Fruit fly (Drosophila melanogaster) whole organism, prepupa: Measurements from ENCODE around the gene Cbs.

Experiments used
- Blimp-1 ChIP-seq: fragments of 200-800 bp; sonication (Bioruptor generic); optimal IDR thresholded peaks from 3 replicates; lab custom pipeline; 2017; ENCODE audit warnings: missing biosample characterization, missing genetic modification characterization, mild to moderate bottlenecking, moderate library complexity, missing genetic modification reagents
- CG10631 ChIP-seq: fragments of 200-800 bp; sonication (Bioruptor generic); optimal IDR thresholded peaks from 2 replicates; lab custom pipeline; 2016; ENCODE audit warnings: missing biosample characterization, missing genetic modification characterization
- CG10669 ChIP-seq: fragments of 200-800 bp; sonication (Bioruptor generic); optimal IDR thresholded peaks from 3 replicates; lab custom pipeline; 2018; ENCODE audit warnings: missing biosample characterization, mild to moderate bottlenecking, missing genetic modification characterization, moderate library complexity
- CG11294 ChIP-seq: fragments of 200-800 bp; sonication (Bioruptor generic); IDR thresholded peaks from 2 replicates; pipeline ENCODE4 v1.3.6; 2022; ENCODE audit warnings: missing biosample characterization, missing genetic modification characterization
- CG11762 ChIP-seq: fragments of 200-800 bp; sonication (Bioruptor generic); optimal IDR thresholded peaks from 3 replicates; lab custom pipeline; 2016; ENCODE audit warnings: missing biosample characterization, missing genetic modification characterization; ENCODE audit not compliant: insufficient read depth
- CG15336 ChIP-seq: fragments of 200-800 bp; sonication (Bioruptor generic); IDR thresholded peaks from 2 replicates; pipeline ENCODE4 v1.3.6; 2022; ENCODE audit warnings: missing biosample characterization, missing genetic modification characterization
- CG1621 ChIP-seq: fragments of 200-800 bp; sonication (Bioruptor generic); optimal IDR thresholded peaks from 3 replicates; lab custom pipeline; 2018; ENCODE audit warnings: missing biosample characterization, mild to moderate bottlenecking, missing genetic modification characterization
- CG16779 ChIP-seq: fragments of 200-800 bp; sonication (Bioruptor generic); optimal IDR thresholded peaks from 3 replicates; lab custom pipeline; 2017; ENCODE audit warnings: missing biosample characterization, mild to moderate bottlenecking, missing genetic modification characterization
- CG3032 ChIP-seq: fragments of 200-800 bp; optimal IDR thresholded peaks from 2 replicates; lab custom pipeline; 2019; ENCODE audit warnings: missing biosample characterization, mild to moderate bottlenecking, missing genetic modification characterization, moderate library complexity
- CG31627 ChIP-seq: fragments of 200-800 bp; sonication (Bioruptor generic); optimal IDR thresholded peaks from 3 replicates; lab custom pipeline; 2016; ENCODE audit warnings: missing biosample characterization, missing genetic modification characterization
- CG34406 ChIP-seq: fragments of 200-800 bp; sonication (Bioruptor generic); optimal IDR thresholded peaks from 3 replicates; lab custom pipeline; 2016; ENCODE audit warnings: missing biosample characterization, missing genetic modification characterization
- CG3919 ChIP-seq: fragments of 200-800 bp; sonication (Bioruptor generic); optimal IDR thresholded peaks from 3 replicates; lab custom pipeline; 2016; ENCODE audit warnings: missing biosample characterization, missing genetic modification characterization
- CG4318 ChIP-seq: fragments of 200-800 bp; sonication (Bioruptor generic); optimal IDR thresholded peaks from 3 replicates; lab custom pipeline; 2017; ENCODE audit warnings: missing biosample characterization, mild to moderate bottlenecking, missing genetic modification characterization
- CG6276 ChIP-seq: fragments of 200-800 bp; sonication (Bioruptor generic); optimal IDR thresholded peaks from 2 replicates; lab custom pipeline; 2017; ENCODE audit warnings: missing biosample characterization, mild to moderate bottlenecking, missing genetic modification characterization
- CG6792 ChIP-seq: fragments of 200-800 bp; sonication (Bioruptor generic); optimal IDR thresholded peaks from 3 replicates; lab custom pipeline; 2016; ENCODE audit warnings: missing biosample characterization, missing genetic modification characterization
- CG6808 ChIP-seq: fragments of 200-800 bp; sonication (Bioruptor generic); optimal IDR thresholded peaks from 3 replicates; lab custom pipeline; 2017; ENCODE audit warnings: missing biosample characterization, missing genetic modification characterization, mild to moderate bottlenecking, moderate library complexity, missing genetic modification reagents
- CG6854 ChIP-seq: fragments of 200-800 bp; sonication (Bioruptor generic); optimal IDR thresholded peaks from 2 replicates; lab custom pipeline; 2017; ENCODE audit warnings: missing biosample characterization, mild to moderate bottlenecking, missing genetic modification characterization
- CG7368 ChIP-seq: fragments of 200-800 bp; sonication (Bioruptor generic); optimal IDR thresholded peaks from 3 replicates; lab custom pipeline; 2016; ENCODE audit warnings: missing biosample characterization, missing genetic modification characterization
- CG8119 ChIP-seq: fragments of 200-800 bp; sonication (Bioruptor generic); IDR thresholded peaks from 3 replicates; pipeline ENCODE4 v1.3.6; 2022; ENCODE audit warnings: missing biosample characterization, missing genetic modification characterization
- CG8319 ChIP-seq: fragments of 200-800 bp; sonication (Bioruptor generic); optimal IDR thresholded peaks from 3 replicates; lab custom pipeline; 2016; ENCODE audit warnings: missing biosample characterization, missing genetic modification characterization
- CG8632 ChIP-seq: fragments of 200-800 bp; sonication (Bioruptor generic); optimal IDR thresholded peaks from 3 replicates; lab custom pipeline; 2016; ENCODE audit warnings: missing biosample characterization, missing genetic modification characterization
- CG9139 ChIP-seq: fragments of 200-800 bp; sonication (Bioruptor generic); optimal IDR thresholded peaks from 3 replicates; lab custom pipeline; 2017; ENCODE audit warnings: missing biosample characterization, mild to moderate bottlenecking, missing genetic modification characterization
- Eip78C ChIP-seq: fragments of 200-800 bp; sonication (Bioruptor generic); peaks from one replicate; lab custom pipeline; 2016; ENCODE audit warnings: missing biosample characterization, missing genetic modification characterization
- Eip93F ChIP-seq: fragments of 200-800 bp; sonication (Bioruptor generic); optimal IDR thresholded peaks from 2 replicates; lab custom pipeline; 2016; ENCODE audit warnings: missing biosample characterization, mild to moderate bottlenecking, missing genetic modification characterization
- Ets21C ChIP-seq: fragments of 200-800 bp; sonication (Bioruptor generic); optimal IDR thresholded peaks from 3 replicates; lab custom pipeline; 2016; ENCODE audit warnings: missing biosample characterization, missing genetic modification characterization
- Gug ChIP-seq: fragments of 200-800 bp; sonication (Bioruptor generic); IDR thresholded peaks from 2 replicates; pipeline ENCODE4 v1.3.6; 2022; ENCODE audit warnings: missing biosample characterization, missing genetic modification characterization
- Hr38 ChIP-seq: sonication (Bioruptor generic); optimal IDR thresholded peaks from 2 replicates; lab custom pipeline; 2016; ENCODE audit warnings: missing biosample characterization, missing genetic modification characterization
- Hr39 ChIP-seq: fragments of 200-800 bp; sonication (Bioruptor generic); optimal IDR thresholded peaks from 2 replicates; lab custom pipeline; 2016; ENCODE audit warnings: missing biosample characterization, missing genetic modification characterization
- Hr4 ChIP-seq: fragments of 200-800 bp; sonication (Bioruptor generic); optimal IDR thresholded peaks from 3 replicates; lab custom pipeline; 2016; ENCODE audit warnings: missing biosample characterization, missing genetic modification characterization
- Met ChIP-seq: fragments of 200-800 bp; sonication (Bioruptor generic); optimal IDR thresholded peaks from 3 replicates; lab custom pipeline; 2016; ENCODE audit warnings: missing biosample characterization, missing genetic modification characterization
- Sox102F ChIP-seq: fragments of 200-800 bp; sonication (Bioruptor generic); optimal IDR thresholded peaks from 2 replicates; lab custom pipeline; 2016; ENCODE audit warnings: missing biosample characterization, mild to moderate bottlenecking, missing genetic modification characterization
- Sox14 ChIP-seq: fragments of 200-800 bp; sonication (Bioruptor generic); optimal IDR thresholded peaks from 3 replicates; lab custom pipeline; 2016; ENCODE audit warnings: missing biosample characterization, missing genetic modification characterization
- achi ChIP-seq: fragments of 200-800 bp; sonication (Bioruptor generic); optimal IDR thresholded peaks from 3 replicates; lab custom pipeline; 2016; ENCODE audit warnings: missing biosample characterization, missing genetic modification characterization
- acj6 ChIP-seq: fragments of 200-800 bp; sonication (Bioruptor generic); optimal IDR thresholded peaks from 3 replicates; lab custom pipeline; 2016; ENCODE audit warnings: missing biosample characterization, missing genetic modification characterization
- cyc ChIP-seq: fragments of 200-800 bp; sonication (Bioruptor generic); optimal IDR thresholded peaks from 3 replicates; lab custom pipeline; 2016; ENCODE audit warnings: missing biosample characterization, missing genetic modification characterization
- dac ChIP-seq: fragments of 200-800 bp; sonication (Bioruptor generic); optimal IDR thresholded peaks from 2 replicates; lab custom pipeline; 2017; ENCODE audit warnings: missing biosample characterization, mild to moderate bottlenecking, missing genetic modification characterization
- eg ChIP-seq: fragments of 200-800 bp; sonication (Bioruptor generic); IDR thresholded peaks from 3 replicates; pipeline ENCODE4 v1.3.6; 2022; ENCODE audit warnings: missing biosample characterization, missing genetic modification characterization
- fd59A ChIP-seq: fragments of 200-800 bp; sonication (Bioruptor generic); optimal IDR thresholded peaks from 2 replicates; lab custom pipeline; 2017; ENCODE audit warnings: missing biosample characterization, mild to moderate bottlenecking, missing genetic modification characterization, missing genetic modification reagents
- fkh ChIP-seq: fragments of 200-800 bp; sonication (Bioruptor generic); optimal IDR thresholded peaks from 3 replicates; lab custom pipeline; 2017; ENCODE audit warnings: missing biosample characterization, mild to moderate bottlenecking, missing genetic modification characterization, moderate library complexity
- lz ChIP-seq: fragments of 200-800 bp; sonication (Bioruptor generic); optimal IDR thresholded peaks from 3 replicates; lab custom pipeline; 2016; ENCODE audit warnings: missing biosample characterization, missing genetic modification characterization
- net ChIP-seq: fragments of 200-800 bp; sonication (Bioruptor generic); optimal IDR thresholded peaks from 3 replicates; lab custom pipeline; 2016; ENCODE audit warnings: missing biosample characterization, missing genetic modification characterization
- pdm3 ChIP-seq: fragments of 200-800 bp; sonication (Bioruptor generic); optimal IDR thresholded peaks from 3 replicates; lab custom pipeline; 2016; ENCODE audit warnings: missing biosample characterization, missing genetic modification characterization
- salr ChIP-seq, 2 experiments: fragments of 200-800 bp; sonication (Bioruptor generic); optimal IDR thresholded peaks; 3 replicates each; lab custom pipeline; 2016 to 2018; ENCODE audit warnings: missing biosample characterization in 2 of 2, missing genetic modification characterization in 2 of 2, mild to moderate bottlenecking in 1 of 2
- spab ChIP-seq: fragments of 200-800 bp; sonication (Bioruptor generic); optimal IDR thresholded peaks from 2 replicates; lab custom pipeline; 2017; ENCODE audit warnings: missing biosample characterization, mild to moderate bottlenecking, missing genetic modification characterization, missing genetic modification reagents
- ss ChIP-seq, 2 experiments: fragments of 200-800 bp; sonication (Bioruptor generic); optimal IDR thresholded peaks; 2 replicates in 1 of 2; 3 replicates in 1 of 2; lab custom pipeline; 2017 to 2018; ENCODE audit warnings: mild to moderate bottlenecking in 2 of 2, missing biosample characterization in 2 of 2, missing genetic modification characterization in 2 of 2, moderate library complexity in 1 of 2
- vri ChIP-seq: fragments of 200-800 bp; sonication (Bioruptor generic); optimal IDR thresholded peaks from 3 replicates; lab custom pipeline; 2016; ENCODE audit warnings: missing biosample characterization, mild to moderate bottlenecking, missing genetic modification characterization

Gene Cbs

dm6 chrX:21071693-21072357 is 26.9 kb downstream of the Cbs start (continued):
- TF ChIP-seq Hr39 (no peak), CG10669 (GFP tag; lab: Kevin White, UChicago) (no peak), CG10631 (GFP tag; lab: Kevin White, UChicago) (no peak), Blimp-1 (GFP tag; lab: Kevin White, UChicago) (no peak), CG8119 (0 out of 3 replicates have a peak, but pooled peaks have one; percentile 19), dac (GFP tag; lab: Kevin White, UChicago) (no peak), CG6808 (GFP tag; lab: Kevin White, UChicago) (peak; percentile 25), fkh (peak; percentile 33), vri (GFP tag; lab: Kevin White, UChicago) (peak; percentile 32), CG31627 (GFP tag; lab: Kevin White, UChicago) (no peak), CG6276 (peak; percentile 24), lz (GFP tag; lab: Kevin White, UChicago) (no peak), CG8319 (GFP tag; lab: Kevin White, UChicago) (no peak), acj6 (GFP tag; lab: Kevin White, UChicago) (no peak), salr (GFP tag; optimal IDR thresholded peaks at IDR 0.05; lab: Kevin White, UChicago) (no peak), Eip78C (GFP tag; lab: Kevin White, UChicago) (peak; percentile 51), CG4318 (no peak), fd59A (GFP tag; lab: Kevin White, UChicago) (no peak), CG16779 (tag; lab: Kevin White, UChicago) (no peak), CG11294 (GFP tag; lab: Robert Waterston, UW) (no peak), net (GFP tag; lab: Kevin White, UChicago) (peak; percentile 19), Hr4 (GFP tag; lab: Kevin White, UChicago) (no peak), Met (GFP tag; lab: Kevin White, UChicago) (no peak), CG11762 (no peak), CG8632 (GFP tag; lab: Kevin White, UChicago) (no peak), CG3919 (GFP tag; lab: Kevin White, UChicago) (no peak), achi (GFP tag; lab: Kevin White, UChicago) (no peak), Sox102F (no peak)
- TF ChIP-seq, all 60 proteins: peak for 18

- peak; percentile 86 for TF ChIP-seq Gug (GFP tag; lab: Robert Waterston, UW)
- TF ChIP-seq cyc (GFP tag; lab: Kevin White, UChicago), result peak; percentile 82
- TF ChIP-seq CG3032 (tag; lab: Kevin White, UChicago), result peak; percentile 87
- peak; percentile 88 for TF ChIP-seq Sox102F
- peak; percentile 91 for TF ChIP-seq CG6276
- peak; percentile 77 for TF ChIP-seq CG4318
- TF ChIP-seq ss (GFP tag; optimal IDR thresholded peaks at IDR 0.05; lab: Kevin White, UChicago), result peak; percentile 86 to 89
- TF ChIP-seq CG9139 (GFP tag; lab: Kevin White, UChicago), result peak; percentile 76
- TF ChIP-seq CG1621 (tag; lab: Kevin White, UChicago), result peak; percentile 83
- TF ChIP-seq vri (GFP tag; lab: Kevin White, UChicago), result peak; percentile 75
- TF ChIP-seq CG3919 (GFP tag; lab: Kevin White, UChicago), result peak; percentile 87
- TF ChIP-seq CG6792, result peak; percentile 86
- peak; percentile 87 for TF ChIP-seq acj6 (GFP tag; lab: Kevin White, UChicago)
- peak; percentile 82 for TF ChIP-seq CG34406 (GFP tag; lab: Kevin White, UChicago)
- TF ChIP-seq spab, result peak; percentile 84
- peak; percentile 90 for TF ChIP-seq pdm3 (GFP tag; lab: Kevin White, UChicago)
- peak; percentile 90 for TF ChIP-seq Sox14
- peak; percentile 81 for TF ChIP-seq CG16779 (tag; lab: Kevin White, UChicago)
- TF ChIP-seq Ets21C (GFP tag; lab: Kevin White, UChicago), result peak; percentile 68
- peak; percentile 88 for TF ChIP-seq CG10631 (GFP tag; lab: Kevin White, UChicago)
- TF ChIP-seq dac (GFP tag; lab: Kevin White, UChicago), result peak; percentile 82
- TF ChIP-seq eg (GFP tag; lab: Robert Waterston, UW), result peak; percentile 90
- peak; percentile 90 for TF ChIP-seq CG6808 (GFP tag; lab: Kevin White, UChicago)
- peak; percentile 89 for TF ChIP-seq net (GFP tag; lab: Kevin White, UChicago)
- peak; percentile 80 for TF ChIP-seq CG7368
- peak; percentile 89 for TF ChIP-seq Hr4 (GFP tag; lab: Kevin White, UChicago)
- TF ChIP-seq lz (GFP tag; lab: Kevin White, UChicago), result peak; percentile 87
- peak; percentile 92 for TF ChIP-seq CG15336 (GFP tag; lab: Robert Waterston, UW)
- peak; percentile 17 for TF ChIP-seq Eip93F (GFP tag; lab: Kevin White, UChicago)
- peak; percentile 85 for TF ChIP-seq fd59A (GFP tag; lab: Kevin White, UChicago)
- peak; percentile 86 for TF ChIP-seq CG10669 (GFP tag; lab: Kevin White, UChicago)
- TF ChIP-seq Hr38 (GFP tag; lab: Kevin White, UChicago), result no peak
- TF ChIP-seq CG8632 (GFP tag; lab: Kevin White, UChicago), result peak; percentile 80
- peak; percentile 97 for TF ChIP-seq Eip78C (GFP tag; lab: Kevin White, UChicago)
- peak; percentile 64 for TF ChIP-seq CG6854 (GFP tag; lab: Kevin White, UChicago)
Observed at dm6 chrX:21072953-21073352, 28.0 kb downstream of the Cbs start.
